Worm (Caenorhabditis elegans): ENCODE results near the gene R02D5.9.

Gene R02D5.9

DNA sequence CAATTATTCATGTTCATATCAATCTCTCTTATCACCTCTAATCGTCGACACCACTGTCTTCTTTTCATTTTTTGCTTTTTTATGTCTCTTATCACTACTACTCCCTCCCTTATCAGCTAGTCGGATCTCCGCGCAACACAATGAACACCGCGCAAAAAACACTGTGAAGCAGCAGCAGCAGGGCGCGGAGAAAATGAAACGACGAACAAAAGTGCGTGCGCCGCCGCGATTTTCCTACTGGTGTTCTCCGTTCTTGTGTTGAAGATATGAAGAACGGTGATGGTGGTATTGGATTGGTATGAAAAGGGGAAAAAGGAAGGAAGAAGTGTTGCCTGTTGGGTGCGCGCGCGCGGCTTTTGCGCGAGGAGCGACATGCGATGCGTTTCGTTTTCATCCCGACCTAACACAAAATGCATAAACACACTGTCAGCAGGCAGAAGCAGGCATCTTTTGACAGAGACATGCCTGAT is 5.1 kb downstream of the R02D5.9 start (continued):
- peak; percentile 81 for TF ChIP-seq aha-1 (tag)
- TF ChIP-seq tag-97 (GFP tag; IDR thresholded peaks at IDR 0.05) = no peak
- no peak for TF ChIP-seq ama-1 (optimal IDR thresholded peaks at IDR 0.05)
- TF ChIP-seq R02D3.7 (tag; optimal IDR thresholded peaks at IDR 0.05) = no peak
- TF ChIP-seq duxl-1 (tag; optimal IDR thresholded peaks at IDR 0.05; ENCODE audit: poor library complexity) = no peak
- peak; percentile 26 for TF ChIP-seq rbr-2 (tag; optimal IDR thresholded peaks at IDR 0.05)
- no peak for TF ChIP-seq F49E8.2 (tag; optimal IDR thresholded peaks at IDR 0.05; ENCODE audit: borderline replicate concordance)
- TF ChIP-seq madf-9 (GFP tag; conservative IDR thresholded peaks at IDR 0.05) = no peak
- TF ChIP-seq daf-16 (GFP tag; optimal IDR thresholded peaks at IDR 0.05) = no peak
- no peak for TF ChIP-seq daf-16 (tag; optimal IDR thresholded peaks at IDR 0.05)
- TF ChIP-seq vab-7 (GFP tag; IDR thresholded peaks at IDR 0.05) = no peak
- no peak for TF ChIP-seq pha-4 (GFP tag; IDR thresholded peaks at IDR 0.05)
- TF ChIP-seq pha-4 (tag; optimal IDR thresholded peaks at IDR 0.05) = no peak
- no peak for TF ChIP-seq daf-8 (GFP tag; IDR thresholded peaks at IDR 0.05)
- no peak for TF ChIP-seq dpl-1 (GFP tag; optimal IDR thresholded peaks at IDR 0.05)
- TF ChIP-seq ceh-32 (tag; optimal IDR thresholded peaks at IDR 0.05; ENCODE audit: poor library complexity) = no peak
- no peak for TF ChIP-seq ceh-62 (tag; optimal IDR thresholded peaks at IDR 0.05)
- no peak for TF ChIP-seq ceh-28 (tag; optimal IDR thresholded peaks at IDR 0.05)
- TF ChIP-seq F37D6.2 (tag; optimal IDR thresholded peaks at IDR 0.05) = no peak
- no peak for TF ChIP-seq zfp-2 (tag; optimal IDR thresholded peaks at IDR 0.05)
- peak; percentile 92 for TF ChIP-seq mxl-3 (GFP tag; optimal IDR thresholded peaks at IDR 0.05)
- TF ChIP-seq tra-1 (GFP tag; IDR thresholded peaks at IDR 0.05) = peak; percentile 72; the same call in 1 of the 2 replicates
- TF ChIP-seq dmd-8 (GFP tag; IDR thresholded peaks at IDR 0.05) = no peak
- no peak for TF ChIP-seq F26F4.8 (GFP tag; conservative IDR thresholded peaks at IDR 0.05)
- peak; percentile 69 for TF ChIP-seq spr-1 (tag; optimal IDR thresholded peaks at IDR 0.05)
- TF ChIP-seq unc-62 (GFP tag; optimal IDR thresholded peaks at IDR 0.05 in 1 of 2) = peak in 1 of 2 experiments; percentile 66
- TF ChIP-seq unc-62 (tag; optimal IDR thresholded peaks at IDR 0.05) = no peak
- TF ChIP-seq ZK546.5 (tag; optimal IDR thresholded peaks at IDR 0.05) = no peak
- TF ChIP-seq ZK337.2 (GFP tag; IDR thresholded peaks at IDR 0.05) = no peak
- TF ChIP-seq dmd-6 (GFP tag; IDR thresholded peaks at IDR 0.05) = peak; percentile 75
- no peak for TF ChIP-seq lsy-2 (tag; optimal IDR thresholded peaks at IDR 0.05)
- peak; percentile 2 for TF ChIP-seq mep-1 (tag; optimal IDR thresholded peaks at IDR 0.05)
- no peak for TF ChIP-seq sdz-12 (GFP tag; optimal IDR thresholded peaks at IDR 0.05)
- no peak for TF ChIP-seq lin-29 (GFP tag; IDR thresholded peaks at IDR 0.05)
- peak; percentile 78 for TF ChIP-seq nhr-48 (tag; optimal IDR thresholded peaks at IDR 0.05)
- no peak for TF ChIP-seq hif-1 (tag; optimal IDR thresholded peaks at IDR 0.05)
- TF ChIP-seq jun-1 (tag; optimal IDR thresholded peaks at IDR 0.05) = no peak
- TF ChIP-seq dve-1 (tag; optimal IDR thresholded peaks at IDR 0.05; ENCODE audit: insufficient read depth) = peak; percentile 65
- TF ChIP-seq nhr-41 (GFP tag; IDR thresholded peaks at IDR 0.05) = no peak
- TF ChIP-seq dmd-9 (GFP tag; IDR thresholded peaks at IDR 0.05) = no peak
- TF ChIP-seq aly-2 (tag; optimal IDR thresholded peaks at IDR 0.05) = no peak
- peak; percentile 62 for TF ChIP-seq cey-2 (tag; optimal IDR thresholded peaks at IDR 0.05; ENCODE audit: borderline replicate concordance, insufficient read depth)
- TF ChIP-seq nhr-11 (tag; optimal IDR thresholded peaks at IDR 0.05) = no peak
- no peak for TF ChIP-seq lim-7 (GFP tag; IDR thresholded peaks at IDR 0.05)
- TF ChIP-seq Y5F2A.4 (GFP tag; optimal IDR thresholded peaks at IDR 0.05) = no peak
- TF ChIP-seq fos-1 (tag; optimal IDR thresholded peaks at IDR 0.05) = no peak
- no peak for TF ChIP-seq lin-15B (tag; optimal IDR thresholded peaks at IDR 0.05)
- no peak for TF ChIP-seq Y75B8A.6 (GFP tag; IDR thresholded peaks at IDR 0.05)
- no peak for TF ChIP-seq T20F7.1 (GFP tag; optimal IDR thresholded peaks at IDR 0.05)
- TF ChIP-seq hlh-11 (tag; optimal IDR thresholded peaks at IDR 0.05) = peak; percentile 86
- TF ChIP-seq nhr-77 (tag; optimal IDR thresholded peaks at IDR 0.05) = no peak
- TF ChIP-seq saeg-2 (GFP tag; IDR thresholded peaks at IDR 0.05) = no peak

Measured in whole organism, L4 larva.